Fruit fly (Drosophila melanogaster) whole organism, adult: ENCODE measurements around the gene CG6707.
A peak's percentile ranks its signal among the peaks of the same experiment; 100 is the strongest.

Source experiments
- Crg-1 ChIP-seq: fragments of 200-800 bp; sonication (Bioruptor generic); optimal IDR thresholded peaks from 2 replicates; lab custom pipeline; 2016; ENCODE audit warnings: missing biosample characterization, missing genetic modification characterization
- cic ChIP-seq: fragments of 200-800 bp; sonication (Bioruptor generic); optimal IDR thresholded peaks from 2 replicates; lab custom pipeline; 2017; ENCODE audit warnings: missing biosample characterization, mild to moderate bottlenecking, missing genetic modification characterization, moderate library complexity

CG6707 gene

DNA sequence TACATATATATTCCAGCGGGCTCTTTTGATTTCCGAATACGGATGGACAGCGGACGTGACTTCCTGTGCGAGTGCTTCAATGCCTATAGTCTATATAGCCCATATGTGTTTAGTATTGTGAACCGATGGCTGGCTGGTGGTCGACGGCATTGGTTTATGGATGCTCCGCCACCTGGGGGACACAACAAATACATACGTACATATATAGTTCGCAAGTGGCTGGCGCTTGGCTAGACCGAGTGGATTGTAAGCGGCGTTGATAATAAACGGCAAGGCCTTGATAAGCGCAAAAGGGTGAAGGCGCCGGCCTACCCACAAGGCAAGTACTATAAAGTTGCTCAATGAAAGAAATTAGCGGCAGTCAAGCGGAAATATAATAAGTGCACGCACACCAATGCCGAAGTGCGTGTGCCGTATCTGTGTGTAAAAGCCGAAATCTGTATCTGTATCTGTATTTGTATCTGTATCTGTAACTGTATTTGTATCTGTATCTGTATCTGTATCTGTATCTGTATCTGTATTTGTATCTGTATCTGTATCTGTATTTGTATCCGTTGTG is 52.3 kb downstream of the CG6707 start:
- TF ChIP-seq Crg-1 (GFP tag; lab: Kevin White, UChicago) = no peak
- TF ChIP-seq cic (GFP tag; lab: Kevin White, UChicago) = peak; percentile 84
